Fruit fly (Drosophila melanogaster): ENCODE data around the gene LManII.

- no peak for TF ChIP-seq CG10959 (GFP tag; IDR thresholded peaks at IDR 0.05)
- no peak for TF ChIP-seq tll (GFP tag; optimal IDR thresholded peaks at IDR 0.05)
- TF ChIP-seq repo (GFP tag; optimal IDR thresholded peaks at IDR 0.05) = no peak
These were observed 30.9 kb upstream of the LManII start, which contains the start of the genes SmB and KdelR for dm6 chr2L:10426534-10427048.

All from whole organism, embryonic.